Fruit fly (Drosophila melanogaster): Measurements from ENCODE around the gene CG15260.

Gene CG15260

DNA sequence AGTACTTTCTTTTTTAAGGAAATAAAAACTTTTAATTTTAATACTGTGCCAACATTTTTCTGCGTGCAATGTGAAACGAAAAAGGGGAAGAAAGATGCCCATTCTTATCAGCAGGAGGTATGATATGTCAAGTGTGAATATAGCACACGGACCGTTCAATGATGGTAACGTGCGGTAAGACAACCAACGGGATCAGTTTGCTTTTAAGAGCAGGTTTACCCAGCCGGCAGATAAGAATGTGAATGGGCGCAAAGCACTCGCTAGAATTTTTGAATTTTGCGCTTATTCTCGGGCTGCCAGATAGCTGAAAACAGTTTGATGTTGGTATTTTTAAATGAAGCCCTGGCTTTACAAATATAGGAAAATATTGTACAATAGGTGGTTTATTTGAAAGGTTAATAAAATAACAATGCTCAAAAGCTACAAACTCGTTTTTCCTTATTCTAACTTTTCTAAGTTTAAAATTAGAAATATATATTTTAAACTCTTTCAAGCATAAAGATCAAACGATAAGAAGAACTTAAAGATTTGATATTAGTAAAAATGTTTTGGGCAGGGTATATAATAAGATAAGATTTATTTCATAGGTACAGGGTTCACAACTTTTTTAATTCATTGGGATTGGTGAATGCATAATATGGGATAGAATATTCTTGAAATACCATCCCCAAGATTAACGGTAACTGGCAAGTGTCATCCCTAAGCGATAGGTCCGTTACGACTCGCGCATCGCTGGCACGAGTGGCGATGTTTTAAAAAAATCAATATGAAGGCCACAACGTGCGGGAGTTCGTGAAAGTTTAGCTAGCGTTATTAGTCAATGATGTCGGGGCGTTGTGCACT lies 43.7 kb downstream of the CG15260 start, which contains the start of gene dao (continued):
- TF ChIP-seq CG7271 (tag; optimal IDR thresholded peaks at IDR 0.05) = no peak
- no peak for TF ChIP-seq rib (GFP tag; IDR thresholded peaks at IDR 0.05)
- TF ChIP-seq CG12659 (GFP tag; optimal IDR thresholded peaks at IDR 0.05) = peak; percentile 51
- TF ChIP-seq ro (GFP tag; IDR thresholded peaks at IDR 0.05) = peak; percentile 29; the same call in 1 of the 2 replicates
- TF ChIP-seq Fer3 (tag; optimal IDR thresholded peaks at IDR 0.05) = peak; percentile 10
- no peak for TF ChIP-seq CG1233 (GFP tag; optimal IDR thresholded peaks at IDR 0.05)
- TF ChIP-seq cato (GFP tag; optimal IDR thresholded peaks at IDR 0.05; ENCODE audit: borderline replicate concordance) = peak; percentile 34
- TF ChIP-seq hkb (optimal IDR thresholded peaks at IDR 0.05) = no peak
- TF ChIP-seq hkb (GFP tag; IDR thresholded peaks at IDR 0.05) = no peak
- peak; percentile 37 for TF ChIP-seq CG12744 (GFP tag; optimal IDR thresholded peaks at IDR 0.05)
- TF ChIP-seq jigr1 (GFP tag; IDR thresholded peaks at IDR 0.05) = no peak
- TF ChIP-seq CG18262 (tag; optimal IDR thresholded peaks at IDR 0.05) = peak; percentile 46
- TF ChIP-seq CG11247 (GFP tag; IDR thresholded peaks at IDR 0.05) = peak; percentile 55
- peak; percentile 45 for TF ChIP-seq Abd-B (GFP tag; optimal IDR thresholded peaks at IDR 0.05)
- TF ChIP-seq ham (GFP tag; IDR thresholded peaks at IDR 0.05) = no peak
- no peak for TF ChIP-seq scrt (GFP tag; optimal IDR thresholded peaks at IDR 0.05)
- TF ChIP-seq CG15601 (tag; optimal IDR thresholded peaks at IDR 0.05) = peak; percentile 15
- peak; percentile 76 for TF ChIP-seq HLH4C (GFP tag; IDR thresholded peaks at IDR 0.05; ENCODE audit: partially characterized antibody)
- no peak for TF ChIP-seq CG6854 (GFP tag; optimal IDR thresholded peaks at IDR 0.05)
- peak; percentile 42 for TF ChIP-seq fd96Cb (tag; optimal IDR thresholded peaks at IDR 0.05)
- TF ChIP-seq CG12769 (tag; optimal IDR thresholded peaks at IDR 0.05) = peak; percentile 60
- TF ChIP-seq ssp (GFP tag; IDR thresholded peaks at IDR 0.05) = peak; percentile 35; the same call in 1 of the 2 replicates
- TF ChIP-seq sna (GFP tag; IDR thresholded peaks at IDR 0.05; ENCODE audit: partially characterized antibody) = peak; percentile 68; the same call in 1 of the 2 replicates
- TF ChIP-seq CG16863 (GFP tag; optimal IDR thresholded peaks at IDR 0.05) = no peak
- TF ChIP-seq Mrtf (GFP tag; IDR thresholded peaks at IDR 0.05) = peak; percentile 41; the same call in 1 of the 3 replicates
- no peak for TF ChIP-seq CG4617 (GFP tag; optimal IDR thresholded peaks at IDR 0.05; ENCODE audit: borderline replicate concordance)
- TF ChIP-seq CG12942 (GFP tag; optimal IDR thresholded peaks at IDR 0.05) = peak; percentile 38
- peak; percentile 36; the same call in 1 of the 3 replicates for TF ChIP-seq dysf (GFP tag; IDR thresholded peaks at IDR 0.05)
- TF ChIP-seq CG13624 (GFP tag; optimal IDR thresholded peaks at IDR 0.05) = peak; percentile 37
- TF ChIP-seq unpg (GFP tag; optimal IDR thresholded peaks at IDR 0.05) = peak; percentile 32
- peak; percentile 57 for TF ChIP-seq CG32532 (GFP tag; IDR thresholded peaks at IDR 0.05)
- peak; percentile 74 for TF ChIP-seq hb (GFP tag; IDR thresholded peaks at IDR 0.05; ENCODE audit: partially characterized antibody)
- peak; percentile 94 for TF ChIP-seq Sry-δ (GFP tag; optimal IDR thresholded peaks at IDR 0.05)
- 0 out of 2 replicates have a peak, but pooled peaks have one; percentile 48 for TF ChIP-seq CG14014 (GFP tag; IDR thresholded peaks at IDR 0.05)
- TF ChIP-seq Lhr (GFP tag; optimal IDR thresholded peaks at IDR 0.05) = peak; percentile 58
- TF ChIP-seq CoRest (tag; optimal IDR thresholded peaks at IDR 0.05) = peak; percentile 76
- peak; percentile 27 for TF ChIP-seq CG31388 (GFP tag; optimal IDR thresholded peaks at IDR 0.05)
- TF ChIP-seq mld (GFP tag; IDR thresholded peaks at IDR 0.05; ENCODE audit: partially characterized antibody) = peak; percentile 62; the same call in 1 of the 3 replicates
- no peak for TF ChIP-seq HmgD (GFP tag; optimal IDR thresholded peaks at IDR 0.05)
- TF ChIP-seq Fer2 (tag; optimal IDR thresholded peaks at IDR 0.05) = peak; percentile 10
- peak; percentile 26 for TF ChIP-seq CTCF (GFP tag; optimal IDR thresholded peaks at IDR 0.05)
- 0 out of 2 replicates have a peak, but pooled peaks have one; percentile 22 for TF ChIP-seq Oaz (GFP tag; IDR thresholded peaks at IDR 0.05)
- TF ChIP-seq Deaf1 (tag; optimal IDR thresholded peaks at IDR 0.05) = peak; percentile 22
- peak; percentile 1 for TF ChIP-seq caup (GFP tag; optimal IDR thresholded peaks at IDR 0.05; ENCODE audit: severe bottlenecking)
- 0 out of 2 replicates have a peak, but pooled peaks have one; percentile 31 for TF ChIP-seq CG11085 (GFP tag; IDR thresholded peaks at IDR 0.05)
- no peak for TF ChIP-seq CG17568 (GFP tag; optimal IDR thresholded peaks at IDR 0.05)
- peak; percentile 36; the same call in 1 of the 2 replicates for TF ChIP-seq H2.0 (GFP tag; IDR thresholded peaks at IDR 0.05)
- peak; percentile 63 for TF ChIP-seq inv (GFP tag; IDR thresholded peaks at IDR 0.05; ENCODE audit: partially characterized antibody)

Measured in whole organism, embryonic.